Fruit fly (Drosophila melanogaster) whole organism, prepupa: ENCODE data around the gene CG6059.
A peak's percentile ranks its signal among the peaks of the same experiment; 100 is the strongest.

Source experiments
- CG16779 ChIP-seq: fragments of 200-800 bp; sonication (Bioruptor generic); optimal IDR thresholded peaks from 3 replicates; lab custom pipeline; 2017; ENCODE audit warnings: missing biosample characterization, mild to moderate bottlenecking, missing genetic modification characterization
- CG6276 ChIP-seq: fragments of 200-800 bp; sonication (Bioruptor generic); optimal IDR thresholded peaks from 2 replicates; lab custom pipeline; 2017; ENCODE audit warnings: missing biosample characterization, mild to moderate bottlenecking, missing genetic modification characterization
- CG6854 ChIP-seq: fragments of 200-800 bp; sonication (Bioruptor generic); optimal IDR thresholded peaks from 2 replicates; lab custom pipeline; 2017; ENCODE audit warnings: missing biosample characterization, mild to moderate bottlenecking, missing genetic modification characterization
- CG7368 ChIP-seq: fragments of 200-800 bp; sonication (Bioruptor generic); optimal IDR thresholded peaks from 3 replicates; lab custom pipeline; 2016; ENCODE audit warnings: missing biosample characterization, missing genetic modification characterization
- CG9139 ChIP-seq: fragments of 200-800 bp; sonication (Bioruptor generic); optimal IDR thresholded peaks from 3 replicates; lab custom pipeline; 2017; ENCODE audit warnings: missing biosample characterization, mild to moderate bottlenecking, missing genetic modification characterization
- Eip78C ChIP-seq: fragments of 200-800 bp; sonication (Bioruptor generic); peaks from one replicate; lab custom pipeline; 2016; ENCODE audit warnings: missing biosample characterization, missing genetic modification characterization
- Hr39 ChIP-seq: fragments of 200-800 bp; sonication (Bioruptor generic); optimal IDR thresholded peaks from 2 replicates; lab custom pipeline; 2016; ENCODE audit warnings: missing biosample characterization, missing genetic modification characterization
- Lpt ChIP-seq: fragments of 200-800 bp; sonication (Bioruptor generic); optimal IDR thresholded peaks from 3 replicates; lab custom pipeline; 2016; ENCODE audit warnings: missing biosample characterization, missing genetic modification characterization
- eg ChIP-seq: fragments of 200-800 bp; sonication (Bioruptor generic); IDR thresholded peaks from 3 replicates; pipeline ENCODE4 v1.3.6; 2022; ENCODE audit warnings: missing biosample characterization, missing genetic modification characterization
- ss ChIP-seq, 2 experiments: fragments of 200-800 bp; sonication (Bioruptor generic); optimal IDR thresholded peaks; 2 replicates in 1 of 2; 3 replicates in 1 of 2; lab custom pipeline; 2017 to 2018; ENCODE audit warnings: mild to moderate bottlenecking in 2 of 2, missing biosample characterization in 2 of 2, missing genetic modification characterization in 2 of 2, moderate library complexity in 1 of 2

DNA sequence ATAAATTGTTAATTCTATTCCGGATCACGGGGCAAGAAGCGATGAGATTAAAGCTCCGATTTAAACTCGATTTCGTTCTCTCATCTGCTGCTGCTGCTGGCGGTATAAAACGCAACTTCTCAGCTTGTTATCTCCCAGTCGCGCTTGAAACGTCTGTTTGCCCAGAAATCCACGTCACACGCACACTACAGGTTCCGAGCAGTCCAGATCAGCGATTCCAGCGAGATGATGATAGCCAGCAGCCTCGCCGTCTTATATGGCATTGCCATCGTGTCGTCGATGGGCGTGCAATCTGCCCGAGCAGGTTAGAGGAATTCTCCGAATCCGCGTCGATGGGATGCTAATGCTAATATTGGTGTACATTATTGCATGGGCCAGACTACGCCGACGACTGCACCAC, 33.3 kb upstream of the CG6059 start, which contains the start of gene grass:
- TF ChIP-seq CG6854 (GFP tag; lab: Kevin White, UChicago), result no peak
- TF ChIP-seq CG7368 (GFP tag; lab: Kevin White, UChicago), result no peak
- no peak for TF ChIP-seq Lpt
- TF ChIP-seq eg, result no peak
- no peak for TF ChIP-seq CG6276 (GFP tag; lab: Kevin White, UChicago)
- TF ChIP-seq Hr39, result no peak
- no peak for TF ChIP-seq CG16779 (tag; lab: Kevin White, UChicago)
- peak; percentile 5 for TF ChIP-seq Eip78C (GFP tag; lab: Kevin White, UChicago)
- TF ChIP-seq ss (GFP tag; optimal IDR thresholded peaks at IDR 0.05; lab: Kevin White, UChicago), result no peak
- no peak for TF ChIP-seq CG9139 (GFP tag; lab: Kevin White, UChicago)
